Worm (Caenorhabditis elegans) whole organism, midembryonic: ENCODE measurements around the gene ubh-3.

Source experiments
- cog-1 ChIP-seq: sonication (generic microtip); optimal IDR thresholded peaks from 2 replicates; lab custom pipeline; 2016; ENCODE audit warnings: missing genetic modification characterization, missing compliant biosample characterization
- flt-1 ChIP-seq: fragments of 200-800 bp; sonication (Bioruptor generic); IDR thresholded peaks from 2 replicates; pipeline ENCODE4 v1.3.6; 2022; ENCODE audit warnings: missing genetic modification characterization, missing compliant biosample characterization
- tab-1 ChIP-seq: fragments of 200-800 bp; sonication (Bioruptor generic); IDR thresholded peaks from 2 replicates; pipeline ENCODE4 v1.3.6; 2022; ENCODE audit warnings: missing genetic modification characterization, missing compliant biosample characterization
- ztf-29 ChIP-seq: fragments of 200-800 bp; sonication (Bioruptor generic); IDR thresholded peaks from 2 replicates; pipeline ENCODE4 v1.3.6; 2022; ENCODE audit warnings: missing genetic modification reagents, missing genetic modification characterization, missing compliant biosample characterization

DNA sequence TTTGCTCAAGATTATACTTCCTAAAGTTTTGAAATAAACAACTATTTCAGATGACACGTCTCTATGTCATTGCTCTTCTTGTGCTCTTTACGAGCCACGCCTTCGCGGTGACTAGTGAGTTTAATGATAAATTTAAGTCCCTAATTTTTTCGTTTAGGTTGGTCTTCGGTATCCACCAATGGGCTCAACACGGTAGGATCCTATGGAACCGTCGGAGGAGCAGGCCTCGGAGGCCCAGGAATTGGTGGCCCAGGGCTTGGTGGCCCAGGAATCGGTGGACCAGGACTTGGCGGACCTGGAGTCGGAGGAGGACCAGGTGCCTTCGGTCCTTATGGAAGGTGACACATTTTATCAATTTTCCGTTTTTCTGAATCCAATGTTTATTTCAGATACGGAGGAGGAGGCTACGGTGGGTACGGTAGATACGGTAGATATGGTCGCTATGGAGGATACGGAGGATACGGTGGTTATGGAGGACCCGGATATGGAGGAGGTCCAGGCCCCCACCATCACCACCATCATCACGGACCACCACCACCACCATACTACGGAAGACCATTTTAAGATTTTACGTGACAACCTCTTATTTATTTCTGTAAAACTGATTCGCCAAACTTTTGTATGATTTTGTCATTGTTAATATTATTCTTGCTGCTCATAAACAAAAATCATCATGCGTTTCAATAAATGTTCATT, 11.9 kb upstream of the ubh-3 start, which contains the start of the genes F46E10.2 and F46E10.18:
- TF ChIP-seq flt-1, result no peak
- no peak for TF ChIP-seq tab-1 (GFP tag; lab: Robert Waterston, UW)
- no peak for TF ChIP-seq ztf-29
- no peak for TF ChIP-seq cog-1 (tag; lab: Kevin White, UChicago)
